Fruit fly (Drosophila melanogaster) whole organism, larva: ENCODE data around the gene CG13369.

Experiments used
- noc ChIP-seq: fragments of 200-800 bp; sonication (Bioruptor generic); optimal IDR thresholded peaks from 3 replicates; lab custom pipeline; 2019; ENCODE audit warnings: missing biosample characterization, mild to moderate bottlenecking, missing genetic modification characterization, moderate library complexity

CG13369 gene

DNA sequence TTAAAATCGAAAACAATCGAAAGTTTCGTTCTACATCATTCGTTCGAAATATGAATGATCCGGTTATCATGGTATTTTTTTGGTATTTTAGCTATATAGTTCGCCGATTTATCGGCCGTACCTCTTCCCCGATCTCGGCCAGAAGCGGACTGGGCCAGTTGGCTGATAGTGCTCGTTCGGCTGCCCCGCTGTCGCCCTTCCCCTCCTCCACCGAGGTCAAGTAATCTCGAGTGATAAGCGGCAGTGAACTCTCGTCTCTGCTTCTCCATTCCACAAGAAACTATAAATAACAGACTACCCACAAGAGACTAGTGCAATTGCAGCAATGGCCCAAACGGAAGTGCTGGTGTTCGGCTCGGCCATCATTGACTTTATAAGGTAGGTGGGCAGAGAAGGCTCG, at the start of gene CG13369:
CG13369 (plus strand) TSS at position 112 of the 400 bp plus-strand sequence.
- no peak for TF ChIP-seq noc

DNA sequence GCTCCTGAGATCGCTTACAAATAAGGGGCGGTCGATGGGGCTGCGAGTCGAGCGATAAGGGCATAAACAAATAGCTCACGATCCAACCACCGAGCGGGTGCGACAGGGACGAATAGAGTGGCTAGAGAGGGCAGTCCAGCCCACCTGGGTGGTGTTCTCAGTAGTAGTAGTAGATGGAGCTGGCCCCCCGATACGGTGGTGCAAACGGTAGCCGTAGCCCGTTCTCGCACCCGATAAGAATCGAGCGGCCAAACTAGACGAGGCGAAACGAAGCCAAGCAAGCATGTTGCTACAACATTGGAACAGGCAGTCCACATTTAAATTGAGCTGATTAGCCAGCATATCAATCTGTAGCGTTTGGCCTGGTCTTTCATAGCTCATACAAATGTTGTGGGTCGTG, 42.6 kb upstream of the CG13369 start:
- no peak for TF ChIP-seq noc

DNA sequence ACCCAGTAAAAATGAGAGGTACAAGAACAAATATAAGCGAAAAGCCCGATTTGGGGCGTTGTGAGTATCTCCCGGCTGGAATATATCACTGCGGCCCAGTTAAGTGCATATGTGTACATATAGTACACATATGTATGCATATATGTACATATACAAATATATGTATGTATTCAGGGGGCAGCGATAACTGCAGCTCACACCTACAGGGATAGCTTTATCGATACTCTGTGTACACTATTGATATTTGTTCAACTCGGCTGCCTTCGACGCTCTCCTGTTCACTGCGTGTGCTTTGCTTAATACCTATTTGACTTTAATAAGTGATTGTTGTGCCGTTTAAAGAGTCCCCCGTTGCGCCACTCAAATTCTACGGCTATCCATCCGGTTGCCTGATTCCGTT, 41.4 kb upstream of the CG13369 start, which contains the start of gene vnd:
vnd (plus strand) TSS at position 297 of the 400 bp plus-strand sequence.
- TF ChIP-seq noc, result no peak

DNA sequence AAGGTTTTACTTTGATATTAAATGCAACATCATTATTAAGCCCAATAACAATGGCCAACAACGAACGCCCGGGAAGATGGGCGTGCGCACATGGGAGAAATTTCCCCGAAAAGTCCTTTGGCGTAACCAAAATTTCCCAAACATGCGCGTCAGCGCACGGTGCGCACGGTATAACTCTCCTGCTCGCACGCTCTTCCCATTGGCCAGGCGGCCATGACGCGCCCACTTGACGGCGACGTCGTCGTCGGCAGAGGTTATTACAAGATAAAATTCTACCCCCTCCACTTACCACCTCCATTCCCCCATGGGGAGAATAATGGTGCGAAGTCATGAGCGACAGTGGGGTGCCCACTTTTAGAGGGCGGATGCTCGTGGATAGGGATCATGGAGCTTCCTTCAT, 34.3 kb upstream of the CG13369 start:
- no peak for TF ChIP-seq noc

DNA sequence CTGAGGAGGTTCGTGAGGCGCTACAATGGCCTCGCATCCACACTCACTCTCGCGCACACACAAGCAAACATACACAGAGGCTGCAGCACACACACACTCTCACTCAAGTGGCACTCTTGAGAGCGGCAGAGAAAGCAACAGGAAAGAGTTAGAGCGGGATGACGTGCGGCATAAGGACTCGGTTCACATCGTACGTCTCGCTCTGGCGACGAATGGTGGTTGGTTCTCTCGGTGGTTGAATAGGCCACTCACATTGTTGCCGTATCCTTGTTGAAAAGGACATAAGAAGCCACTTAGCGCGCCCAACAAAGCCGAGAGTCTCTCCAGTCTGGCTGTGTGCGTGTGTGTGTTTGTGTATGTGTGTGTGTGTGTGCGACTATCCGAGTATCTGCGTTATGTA, 32.8 kb upstream of the CG13369 start:
- TF ChIP-seq noc, result no peak

DNA sequence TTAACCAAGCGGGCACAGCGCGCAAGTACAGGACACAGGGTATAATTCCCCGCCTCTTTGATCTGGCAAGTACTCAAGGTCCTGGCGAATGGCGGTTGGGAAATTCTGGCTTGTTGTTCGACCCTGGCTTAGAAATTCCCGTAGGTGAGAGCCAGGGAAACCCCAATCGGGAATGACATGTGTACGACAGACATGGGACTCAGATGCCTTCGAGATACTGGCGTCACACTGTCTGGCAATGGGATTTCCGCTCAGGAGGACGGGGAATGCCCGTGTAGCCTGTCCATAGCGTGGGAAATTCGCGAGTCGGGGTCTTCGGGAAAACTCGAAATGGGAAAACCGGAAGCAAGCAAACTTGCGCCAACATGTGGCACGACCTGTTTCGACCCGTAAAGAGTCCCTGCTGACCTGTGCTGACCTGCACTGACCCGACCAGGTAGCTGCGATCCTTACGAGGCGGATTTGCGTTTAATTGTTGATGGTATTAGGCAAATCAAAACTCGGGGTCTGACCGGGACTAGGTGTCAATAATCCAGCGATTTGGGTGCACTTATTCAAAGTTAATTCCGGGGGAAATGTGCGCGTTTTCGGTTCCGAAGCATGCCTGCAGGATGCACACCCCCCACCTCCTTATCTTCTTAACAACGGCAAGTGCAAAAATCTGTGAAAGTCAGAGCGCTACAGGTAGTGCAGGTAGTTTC, 30.5 kb upstream of the CG13369 start:
- TF ChIP-seq noc, result no peak

DNA sequence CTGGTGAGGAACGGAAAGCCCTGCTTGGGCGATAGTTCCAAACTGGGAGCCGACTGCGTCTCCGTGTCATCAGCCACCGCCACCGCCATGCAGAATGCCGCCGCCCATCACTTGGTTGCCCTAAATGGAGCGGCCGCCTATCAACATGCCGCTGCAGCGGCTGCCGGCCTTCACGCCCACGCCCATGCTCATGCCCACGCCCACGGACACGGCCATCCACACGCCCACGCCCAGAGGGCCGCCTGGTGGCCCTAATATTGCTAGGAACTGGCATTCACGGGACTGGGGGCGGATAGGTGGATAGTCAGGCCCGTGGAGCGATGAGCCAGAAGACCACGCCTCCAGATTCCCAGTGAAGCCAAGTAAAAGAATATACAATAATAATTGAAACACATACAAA, 26.2 kb upstream of the CG13369 start:
- no peak for TF ChIP-seq noc

DNA sequence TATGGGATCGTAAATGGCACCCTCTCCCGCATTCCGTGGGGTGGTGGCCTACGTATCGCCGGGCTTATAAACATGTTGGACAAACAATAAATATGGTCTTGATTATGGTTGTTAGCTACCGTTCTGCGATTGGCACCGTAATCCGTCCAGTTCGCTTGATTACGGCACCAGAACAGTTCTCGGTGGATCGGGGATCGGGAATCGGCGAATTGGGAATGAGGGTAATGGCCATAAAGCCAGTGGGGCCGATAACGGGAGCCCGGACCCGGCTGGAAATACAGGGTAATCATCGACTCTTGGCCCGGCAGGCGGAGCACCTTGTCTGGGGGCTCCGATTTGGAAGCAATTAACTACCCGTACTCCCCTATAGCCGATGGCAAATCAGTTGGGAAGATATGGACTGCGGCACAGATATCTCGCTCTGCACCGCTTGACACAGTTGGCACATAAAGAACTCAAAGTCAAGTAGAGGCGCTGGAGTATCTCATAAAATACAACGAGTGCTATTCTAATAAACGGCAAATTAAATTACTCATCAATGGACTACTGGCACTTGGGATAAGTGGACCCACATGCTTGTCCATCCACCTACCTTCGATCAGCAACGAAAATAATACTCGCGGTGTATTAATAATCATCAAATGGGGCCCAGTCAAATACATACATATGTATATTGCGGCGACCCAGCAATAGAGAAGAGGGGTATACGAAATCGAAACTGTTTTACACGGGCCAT, 24.8 kb upstream of the CG13369 start:
- TF ChIP-seq noc, result peak; percentile 40

DNA sequence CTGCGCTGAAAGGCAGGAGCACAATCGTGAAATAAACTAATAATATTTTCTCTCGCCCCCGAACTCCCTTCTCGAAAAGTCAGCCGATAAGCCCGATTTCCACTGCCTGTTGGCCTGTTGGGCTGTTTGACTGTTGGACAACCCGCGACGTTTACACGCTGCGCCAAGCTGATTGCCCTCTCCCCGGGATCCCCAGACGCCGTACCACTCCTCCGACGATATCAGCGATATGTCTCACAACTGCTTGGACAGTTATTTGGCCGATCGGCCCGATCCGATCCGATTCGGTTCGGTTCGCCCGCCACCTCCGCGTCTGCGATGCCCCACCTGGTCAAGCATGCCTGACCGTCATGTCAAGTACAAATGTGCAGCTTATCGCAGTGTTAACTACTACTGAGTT, 23.5 kb upstream of the CG13369 start:
- no peak for TF ChIP-seq noc

DNA sequence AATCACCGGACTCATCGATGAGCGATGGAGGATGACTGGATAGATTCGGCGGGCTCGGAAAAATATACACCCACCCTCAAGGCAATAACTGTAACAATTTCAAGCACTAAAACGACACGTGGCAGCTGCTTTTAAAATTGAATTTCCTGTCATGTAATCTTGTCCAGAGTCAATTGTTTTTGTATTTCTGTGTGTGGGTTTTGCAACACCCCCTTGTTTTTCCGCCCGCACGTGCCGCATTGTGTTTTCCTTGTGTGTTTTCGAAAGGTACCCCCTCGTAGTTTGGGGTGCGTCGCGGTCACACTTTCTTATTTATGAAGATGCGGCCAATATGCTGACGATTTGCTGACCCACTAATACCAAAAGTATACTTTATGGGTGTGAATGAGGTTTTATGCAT, 21.3 kb upstream of the CG13369 start:
- no peak for TF ChIP-seq noc

DNA sequence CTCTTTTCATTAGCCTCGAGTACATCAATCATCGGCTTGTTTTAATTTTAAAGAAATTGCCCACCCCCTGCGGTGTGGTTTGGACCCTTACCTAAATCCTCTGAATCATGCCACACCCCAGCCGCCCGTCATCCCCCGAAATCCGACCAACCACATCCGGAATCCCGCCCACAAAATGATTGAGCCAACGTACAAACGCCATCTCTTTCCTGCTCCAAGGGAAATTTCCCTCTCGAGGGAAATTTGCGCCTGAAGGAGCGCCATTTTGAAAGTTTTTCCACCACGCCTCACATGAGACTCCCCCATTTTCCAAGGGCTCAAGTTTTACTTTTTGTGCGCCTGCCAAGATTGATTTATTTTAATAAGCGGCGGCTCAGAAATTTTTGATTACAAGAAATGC, 13.2 kb upstream of the CG13369 start:
- no peak for TF ChIP-seq noc

DNA sequence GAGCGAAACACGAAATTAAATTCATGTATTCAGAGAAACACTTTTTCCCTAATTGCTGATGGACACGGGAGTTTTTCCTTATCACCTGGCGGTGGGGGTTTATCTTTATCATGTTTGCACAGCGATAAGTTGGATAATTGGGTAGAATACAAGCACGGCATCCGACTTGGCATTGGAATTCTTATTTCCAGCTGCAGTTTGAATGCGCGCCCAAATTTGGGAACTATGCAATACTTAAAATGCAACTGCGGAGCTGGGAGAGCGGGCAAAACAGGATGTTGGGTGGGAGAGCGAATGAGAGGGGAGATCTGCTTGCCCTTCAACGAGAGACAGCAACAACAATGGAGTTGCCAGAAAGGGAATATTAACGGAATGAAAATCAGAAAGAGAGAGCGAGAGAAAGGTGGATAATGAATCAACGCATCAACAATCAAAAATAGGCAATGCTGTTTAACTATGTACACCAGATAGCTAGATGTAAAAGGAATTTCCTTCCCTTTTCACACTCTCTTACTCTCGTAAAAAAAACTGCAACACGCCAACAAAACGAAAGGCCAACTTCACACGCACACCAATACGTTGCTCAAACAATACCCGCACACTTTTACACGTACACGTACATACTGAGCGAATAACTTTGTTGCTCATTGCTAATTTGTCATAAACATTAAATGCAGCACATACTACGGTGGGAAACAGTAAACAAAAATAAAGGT, 6.3 kb upstream of the CG13369 start:
- no peak for TF ChIP-seq noc

DNA sequence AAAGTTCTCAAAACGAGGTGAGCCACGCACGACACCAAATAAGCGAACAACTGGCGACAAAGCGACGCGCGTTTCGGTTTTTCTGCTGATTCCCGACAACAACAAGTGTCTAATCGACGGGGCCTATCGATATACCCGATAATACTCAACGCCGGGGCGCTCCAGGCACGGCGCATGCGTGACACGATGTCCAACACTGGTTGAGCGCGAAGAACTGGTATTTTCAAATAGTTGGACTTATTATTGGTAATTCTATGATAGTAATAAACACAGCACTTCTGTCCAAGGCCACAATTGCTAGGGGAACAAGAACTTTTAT, 5.8 kb upstream of the CG13369 start:
- TF ChIP-seq noc, result no peak

DNA sequence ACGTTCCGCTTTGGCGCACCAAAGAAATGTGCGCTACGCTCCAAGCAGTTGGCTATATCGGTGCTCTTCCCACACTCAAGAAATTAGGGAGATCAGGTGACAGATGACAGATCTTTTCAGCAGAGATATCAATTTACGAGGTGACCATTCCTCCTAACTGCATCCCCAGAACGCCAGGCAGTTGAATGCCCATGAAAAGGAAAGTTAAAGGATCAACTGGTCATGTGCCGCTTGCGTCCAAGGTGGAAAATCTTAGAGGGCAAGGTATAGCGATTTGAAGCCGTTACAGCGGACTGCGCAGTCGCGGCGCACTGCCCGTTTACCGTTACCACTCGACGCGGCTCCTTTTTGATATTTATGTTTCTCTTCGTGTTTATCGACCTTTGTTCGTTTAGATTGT, 4.7 kb upstream of the CG13369 start:
- TF ChIP-seq noc, result peak; percentile 70

DNA sequence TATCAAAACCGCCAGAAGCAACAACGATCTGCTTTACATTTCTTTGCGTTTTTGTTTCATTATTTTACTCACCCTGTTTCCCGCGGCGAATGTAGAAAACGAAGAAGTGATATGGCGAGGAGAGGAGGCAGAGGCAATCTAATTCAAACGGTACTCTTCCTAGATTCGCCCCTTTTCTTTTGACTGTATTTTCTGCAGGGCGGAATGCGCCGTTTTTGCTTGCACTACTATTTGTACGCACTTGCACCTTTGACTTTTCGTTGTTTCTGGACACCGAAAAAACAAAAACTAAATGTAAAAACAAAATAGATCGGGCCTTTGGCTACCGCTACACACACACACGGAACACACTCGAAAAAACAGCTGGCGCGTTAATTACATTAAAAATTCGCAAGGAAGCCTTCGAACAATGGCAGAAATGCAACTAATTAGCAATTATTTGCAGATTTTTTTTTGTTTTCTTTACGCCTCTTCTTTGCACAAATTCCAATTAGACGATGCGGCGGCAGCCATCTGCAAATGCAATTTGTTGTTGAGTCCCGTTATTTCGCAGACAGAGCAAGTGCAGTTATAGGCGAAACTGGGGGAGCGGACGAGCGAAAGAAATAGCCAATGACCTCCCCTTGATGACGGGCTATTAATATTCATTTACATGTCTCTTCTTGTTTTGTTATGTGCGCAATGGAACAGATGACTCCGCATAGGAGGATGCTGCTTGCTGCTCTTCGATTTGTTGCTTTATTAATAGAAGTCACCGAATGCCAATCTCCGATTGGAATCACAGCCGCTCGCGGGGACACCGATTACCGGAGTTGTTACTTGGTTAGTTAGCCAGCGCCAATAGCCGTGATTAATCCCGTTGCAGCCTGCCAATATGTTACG, 3.8 kb upstream of the CG13369 start:
- no peak for TF ChIP-seq noc

DNA sequence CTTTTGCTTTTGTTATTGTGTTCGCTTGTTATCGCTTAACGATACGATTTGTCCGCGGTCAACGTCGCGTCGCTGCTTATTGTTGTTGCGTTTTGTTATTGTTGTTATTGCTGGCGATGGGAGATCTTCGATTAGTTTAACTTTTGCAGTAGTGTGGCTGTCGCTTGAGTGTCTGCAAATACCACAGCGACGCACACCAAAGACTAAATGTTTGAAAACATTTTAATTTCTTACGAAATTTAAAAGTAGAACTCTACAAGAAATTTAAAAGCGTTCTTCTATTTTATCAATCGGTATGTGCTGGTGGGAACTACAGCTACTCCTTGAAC, 3.2 kb upstream of the CG13369 start, which contains the start of gene spdi:
spdi (minus strand) TSS at position 94 of the 329 bp plus-strand sequence.
- TF ChIP-seq noc, result no peak

DNA sequence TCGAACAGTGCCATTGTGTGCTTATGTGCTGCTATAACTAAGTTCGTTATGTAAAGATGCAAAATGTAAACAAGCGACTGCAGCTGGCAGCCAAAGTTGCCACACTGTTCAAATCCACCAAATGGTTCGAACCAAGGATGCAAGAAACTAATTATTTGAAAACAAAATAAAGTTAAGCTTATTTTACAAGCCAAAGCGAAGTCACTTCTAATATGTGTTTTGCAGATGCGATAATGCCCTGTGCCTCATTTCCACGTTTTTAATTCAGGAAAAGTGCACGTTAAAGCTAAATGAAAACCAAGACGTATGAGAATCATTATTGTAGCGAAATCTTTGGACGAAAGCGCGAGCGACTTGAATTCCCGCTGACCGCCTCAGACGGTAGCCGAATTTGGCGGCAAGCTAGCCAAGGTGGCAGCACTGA, 2.1 kb upstream of the CG13369 start, which contains the start of the genes CG13365 and Vsp37A:
CG13365 (minus strand) TSS at position 84 of the 424 bp plus-strand sequence.
Vsp37A (plus strand) TSS at position 399 of the 424 bp plus-strand sequence.
- peak; percentile 52 for TF ChIP-seq noc
